Worm (Caenorhabditis elegans): Measurements from ENCODE around the gene emb-27.
A peak's percentile ranks its signal among the peaks of the same experiment; 100 is the strongest.

Gene emb-27

ce11 chrII:8174148-8174547 lies 12.2 kb upstream of the emb-27 start:
- TF ChIP-seq chd-7 (tag; optimal IDR thresholded peaks at IDR 0.05) (no peak), B0019.2 (GFP tag; conservative IDR thresholded peaks at IDR 0.05) (no peak), Y95B8A.8 (GFP tag; IDR thresholded peaks at IDR 0.05) (no peak), F49E8.2 (tag; optimal IDR thresholded peaks at IDR 0.05; ENCODE audit: insufficient read depth) (no peak), ceh-79 (tag; optimal IDR thresholded peaks at IDR 0.05) (no peak)

DNA sequence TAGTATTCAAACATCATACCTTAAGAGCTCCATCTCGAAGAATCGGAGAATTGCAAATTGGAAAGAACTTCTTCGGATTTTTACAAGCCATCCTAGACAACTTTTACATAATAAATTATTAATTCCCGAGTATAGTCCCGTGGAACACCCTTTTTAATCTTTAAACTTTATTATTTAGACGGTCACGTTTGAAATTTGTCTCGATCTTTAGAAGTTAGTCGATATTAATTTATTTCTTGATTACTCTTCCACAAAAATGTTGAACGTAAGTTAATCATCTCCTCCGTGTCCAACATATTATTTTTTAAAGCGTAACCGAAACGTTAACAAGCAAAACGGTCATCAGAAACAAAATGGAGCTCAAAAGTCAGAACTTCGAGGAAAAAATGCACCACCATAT lies 11.5 kb upstream of the emb-27 start, which contains the start of the genes decr-1.3 and T05C12.1:
Gene decr-1.3 (minus strand): TSS at position 101 of the 400 bp plus-strand sequence.
Gene T05C12.1 (plus strand): TSS at position 232 of the 400 bp plus-strand sequence.
- TF ChIP-seq lsl-1 (GFP tag; optimal IDR thresholded peaks at IDR 0.05): no peak
- no peak for TF ChIP-seq nfya-1 (tag; optimal IDR thresholded peaks at IDR 0.05; ENCODE audit: borderline replicate concordance, insufficient read depth)
- TF ChIP-seq pbrm-1 (GFP tag; IDR thresholded peaks at IDR 0.05): no peak
- no peak for TF ChIP-seq F22D6.2 (tag; optimal IDR thresholded peaks at IDR 0.05)
- TF ChIP-seq Y79H2A.3 (GFP tag; conservative IDR thresholded peaks at IDR 0.05): no peak
- no peak for TF ChIP-seq rpc-1 (optimal IDR thresholded peaks at IDR 0.05)
- no peak for TF ChIP-seq rpc-1 (tag; optimal IDR thresholded peaks at IDR 0.05)
- TF ChIP-seq chd-7 (tag; optimal IDR thresholded peaks at IDR 0.05): no peak
- no peak for TF ChIP-seq fkh-3 (tag; optimal IDR thresholded peaks at IDR 0.05)
- TF ChIP-seq K11D2.4 (GFP tag; IDR thresholded peaks at IDR 0.05): no peak
- no peak for TF ChIP-seq lin-26 (GFP tag; IDR thresholded peaks at IDR 0.05)
- TF ChIP-seq athp-1 (tag; optimal IDR thresholded peaks at IDR 0.05): no peak
- no peak for TF ChIP-seq Y53G8AR.9 (GFP tag; conservative IDR thresholded peaks at IDR 0.05)
- TF ChIP-seq hmg-1.2 (GFP tag; IDR thresholded peaks at IDR 0.05): no peak
- TF ChIP-seq ccch-3 (GFP tag; optimal IDR thresholded peaks at IDR 0.05): no peak

DNA sequence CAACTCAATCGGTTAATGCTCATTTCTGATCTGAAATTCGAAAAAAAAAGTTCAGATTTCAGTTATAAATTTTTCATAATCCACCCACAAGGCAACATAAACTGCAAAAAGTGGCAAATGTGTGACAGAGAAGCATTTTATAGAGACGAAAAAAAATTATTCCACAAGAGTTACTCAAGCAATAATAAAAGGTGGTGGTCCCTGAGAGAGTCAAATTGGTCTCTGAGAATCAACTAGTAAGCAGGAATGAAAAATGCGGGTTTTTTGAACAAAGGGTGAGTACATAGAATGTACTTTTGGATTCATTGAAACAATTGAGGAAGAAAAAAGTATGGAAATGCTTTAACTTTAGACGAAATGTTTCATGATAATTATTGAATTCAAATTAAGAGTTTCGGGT lies 8.4 kb upstream of the emb-27 start, which contains the start of gene T05C12.11:
Gene T05C12.11 (minus strand): TSS at position 101 of the 400 bp plus-strand sequence.
- TF ChIP-seq let-607 (tag; optimal IDR thresholded peaks at IDR 0.05): no peak

DNA sequence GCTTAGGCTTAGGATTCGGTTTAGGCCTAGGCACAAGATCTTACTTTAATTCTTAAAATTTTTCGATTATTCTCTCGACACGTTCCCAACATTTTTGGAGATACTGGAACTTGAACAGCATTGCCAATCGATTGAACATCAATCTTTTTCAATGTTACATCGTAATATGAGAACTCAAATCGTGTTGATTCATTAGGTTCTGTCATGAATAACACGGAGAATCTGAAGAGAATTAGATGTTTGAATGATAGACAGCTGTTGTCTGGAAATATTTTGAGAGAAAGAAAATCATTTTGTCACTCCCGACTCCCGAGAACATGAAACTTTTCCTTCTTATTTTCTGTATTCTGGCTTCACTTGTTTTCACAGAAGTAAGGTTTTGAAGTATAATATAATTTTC lies 7.3 kb upstream of the emb-27 start, which contains the start of gene T05C12.15:
Gene T05C12.15 (plus strand): TSS at position 301 of the 400 bp plus-strand sequence.
- no peak for TF ChIP-seq hmg-1.2 (GFP tag; IDR thresholded peaks at IDR 0.05)
- TF ChIP-seq B0336.3 (GFP tag; IDR thresholded peaks at IDR 0.05): no peak
- TF ChIP-seq ceh-58 (GFP tag; IDR thresholded peaks at IDR 0.05): no peak
- no peak for TF ChIP-seq madf-8 (GFP tag; conservative IDR thresholded peaks at IDR 0.05)
- TF ChIP-seq chd-7 (tag; optimal IDR thresholded peaks at IDR 0.05): no peak
- TF ChIP-seq attf-6 (GFP tag; IDR thresholded peaks at IDR 0.05): no peak
- TF ChIP-seq K12H6.12 (tag; optimal IDR thresholded peaks at IDR 0.05): no peak
- TF ChIP-seq bed-2 (GFP tag; IDR thresholded peaks at IDR 0.05): no peak
- TF ChIP-seq dpff-1 (tag; optimal IDR thresholded peaks at IDR 0.05): no peak
- TF ChIP-seq mcd-1 (GFP tag; IDR thresholded peaks at IDR 0.05): no peak

ce11 chrII:8160916-8161315 lies 1.1 kb downstream of the emb-27 start:
- TF ChIP-seq lag-1 (GFP tag; IDR thresholded peaks at IDR 0.05): no peak
- no peak for TF ChIP-seq F22D6.2 (tag; optimal IDR thresholded peaks at IDR 0.05)
- TF ChIP-seq Y67H2A.10 (GFP tag; conservative IDR thresholded peaks at IDR 0.05): no peak

DNA sequence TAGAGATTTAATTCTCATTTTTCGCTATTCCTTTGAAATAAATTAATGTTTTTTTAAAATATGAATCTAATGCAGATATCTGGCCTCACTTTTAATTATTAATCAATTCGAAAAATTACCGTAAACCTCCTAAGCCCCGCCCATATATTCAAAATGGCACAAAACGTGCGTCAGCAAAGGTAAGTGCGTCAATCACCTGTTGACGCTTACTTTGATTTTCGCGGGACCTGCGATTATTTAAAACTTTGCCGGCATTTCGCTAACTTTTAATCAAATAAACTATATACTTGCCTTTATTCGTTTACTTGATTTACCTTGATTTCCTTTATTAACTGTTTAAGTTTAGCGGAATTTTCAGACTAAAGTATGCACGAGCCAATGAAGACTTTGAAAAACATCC lies 4.0 kb downstream of the emb-27 start, which contains the start of gene pch-2:
Gene pch-2 (plus strand): TSS at position 359 of the 400 bp plus-strand sequence.
- TF ChIP-seq ztf-18 (tag; optimal IDR thresholded peaks at IDR 0.05): peak; percentile 92
- peak; percentile 11 for TF ChIP-seq snpc-1.3 (tag; optimal IDR thresholded peaks at IDR 0.05; ENCODE audit: insufficient read depth)
- no peak for TF ChIP-seq mxl-1 (tag; optimal IDR thresholded peaks at IDR 0.05)
- TF ChIP-seq lsl-1 (GFP tag; optimal IDR thresholded peaks at IDR 0.05): peak; percentile 51
- peak; percentile 52; the same call in 1 of the 2 replicates for TF ChIP-seq F33H1.4 (GFP tag; IDR thresholded peaks at IDR 0.05)
- peak; percentile 61 for TF ChIP-seq attf-3 (GFP tag; conservative IDR thresholded peaks at IDR 0.05)
- TF ChIP-seq lin-35 (GFP tag; optimal IDR thresholded peaks at IDR 0.05): peak in 1 of 3 experiments; percentile 14
- peak; percentile 3 for TF ChIP-seq ZK185.1 (tag; optimal IDR thresholded peaks at IDR 0.05; ENCODE audit: poor library complexity, severe bottlenecking)
- TF ChIP-seq dox-1 (GFP tag; IDR thresholded peaks at IDR 0.05): peak; percentile 72
- peak; percentile 54; the same call in 1 of the 2 replicates for TF ChIP-seq madf-8 (GFP tag; conservative IDR thresholded peaks at IDR 0.05)
- TF ChIP-seq mel-28 (tag; optimal IDR thresholded peaks at IDR 0.05; ENCODE audit: borderline replicate concordance): no peak
- peak; percentile 15; the same call in 1 of the 2 replicates for TF ChIP-seq ceh-91 (GFP tag; IDR thresholded peaks at IDR 0.05)
